Worm (Caenorhabditis elegans) whole organism, L2 larva: ENCODE results near the gene T05C12.1.

Source experiments
- ama-1 ChIP-seq: fragments of 150-350 bp; optimal IDR thresholded peaks from 2 replicates; lab custom pipeline; 2018; ENCODE audit warnings: inconsistent platforms
- lin-39 ChIP-seq: fragments of 150-350 bp; optimal IDR thresholded peaks from 2 replicates; lab custom pipeline; 2014; ENCODE audit warnings: missing biosample characterization, missing genetic modification reagents, missing genetic modification characterization

- TF ChIP-seq ama-1 (lab: Kevin White, UChicago) (no peak), lin-39 (no peak)
These were observed 19.6 kb downstream of the T05C12.1 start, which contains the start of gene T05C12.9 for ce11 chrII:8193126-8193525.
